Fruit fly (Drosophila melanogaster) whole organism: ENCODE data around the gene pav.

Experiments used
- CG8478 ChIP-seq: fragments of >200 bp; optimal IDR thresholded peaks from 2 replicates; lab custom pipeline; 2018; ENCODE audit warnings: inconsistent platforms
- Dll ChIP-seq: fragments of >200 bp; optimal IDR thresholded peaks from 2 replicates; lab custom pipeline; 2017
- EcR ChIP-seq, 2 experiments: fragments of >200 bp; optimal IDR thresholded peaks; 2 replicates each; lab custom pipeline; 2017; ENCODE audit warnings: missing biosample characterization in 2 of 2, missing genetic modification characterization in 2 of 2, missing genetic modification reagents in 2 of 2
- pan ChIP-seq: fragments of >200 bp; optimal IDR thresholded peaks from 2 replicates; lab custom pipeline; 2017
- psq ChIP-seq: fragments of >200 bp; optimal IDR thresholded peaks from 2 replicates; lab custom pipeline; 2017
- usp ChIP-seq: fragments of >200 bp; optimal IDR thresholded peaks from 2 replicates; lab custom pipeline; 2017; ENCODE audit warnings: missing biosample characterization, missing genetic modification characterization, mixed read lengths

DNA sequence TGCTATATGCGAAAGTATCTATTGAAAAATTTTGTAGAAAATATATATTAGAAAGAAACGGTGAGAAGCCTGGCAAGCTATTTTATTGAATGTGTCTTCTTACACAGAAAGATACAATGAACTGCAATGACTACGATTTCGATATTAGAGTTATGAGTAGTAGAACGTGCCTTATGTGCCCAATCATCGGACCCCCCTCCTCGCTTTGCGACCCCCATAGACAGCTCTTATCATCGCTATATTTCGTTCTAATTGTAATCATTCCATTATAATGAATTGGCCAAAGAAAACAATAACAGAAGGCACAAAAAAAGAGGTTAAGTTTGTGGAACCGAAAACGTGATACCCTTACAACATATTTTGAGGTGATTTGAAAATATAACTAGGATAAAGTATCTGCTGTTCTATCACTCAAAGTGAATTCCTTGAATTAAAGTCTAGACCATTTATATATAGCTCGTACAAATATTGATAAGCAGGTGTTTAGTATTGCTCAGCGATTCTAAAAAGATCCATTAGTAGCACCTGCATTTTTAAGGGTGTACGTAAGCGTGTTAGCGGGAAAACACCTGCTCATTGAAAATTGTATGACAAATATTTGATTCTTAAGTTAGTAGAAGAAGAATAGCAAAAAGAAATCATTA, 9.7 kb upstream of the pav start:
- TF ChIP-seq EcR (GFP tag; optimal IDR thresholded peaks at IDR 0.05; lab: Kevin White, UChicago) = no peak
- TF ChIP-seq Dll (lab: Kevin White, UChicago) = no peak
- no peak for TF ChIP-seq CG8478 (lab: Kevin White, UChicago)
- TF ChIP-seq psq (lab: Kevin White, UChicago) = no peak
- TF ChIP-seq pan (lab: Kevin White, UChicago) = no peak
- TF ChIP-seq usp (GFP tag; lab: Kevin White, UChicago) = no peak
